Fruit fly (Drosophila melanogaster): Measurements from ENCODE around the gene Paip2.

Gene Paip2

dm6 chr3R:12995522-12995921 lies 14.9 kb downstream of the Paip2 start, which contains the start of gene CG7488 (continued):
- TF ChIP-seq gfzf (GFP tag; optimal IDR thresholded peaks at IDR 0.05): peak; percentile 13
- TF ChIP-seq CG15514 (GFP tag; optimal IDR thresholded peaks at IDR 0.05): peak; percentile 18
- no peak for TF ChIP-seq sim (GFP tag; IDR thresholded peaks at IDR 0.05)
- no peak for TF ChIP-seq Xbp1 (GFP tag; optimal IDR thresholded peaks at IDR 0.05)
- no peak for TF ChIP-seq CG6854 (GFP tag; optimal IDR thresholded peaks at IDR 0.05)
- TF ChIP-seq Bgb (GFP tag; IDR thresholded peaks at IDR 0.05; ENCODE audit: partially characterized antibody): peak; percentile 85
- TF ChIP-seq sd (tag; optimal IDR thresholded peaks at IDR 0.05): no peak
- TF ChIP-seq CG9797 (GFP tag; optimal IDR thresholded peaks at IDR 0.05): no peak
- no peak for TF ChIP-seq otp (GFP tag; IDR thresholded peaks at IDR 0.05)
- no peak for TF ChIP-seq Usf (GFP tag; optimal IDR thresholded peaks at IDR 0.05)
- no peak for TF ChIP-seq CG7786 (GFP tag; optimal IDR thresholded peaks at IDR 0.05)
- no peak for TF ChIP-seq Hmr (GFP tag; optimal IDR thresholded peaks at IDR 0.05)
- no peak for TF ChIP-seq CG6683 (GFP tag; optimal IDR thresholded peaks at IDR 0.05)
- no peak for TF ChIP-seq CG3163 (GFP tag; optimal IDR thresholded peaks at IDR 0.05)
- no peak for TF ChIP-seq CG1529 (GFP tag; optimal IDR thresholded peaks at IDR 0.05)
- TF ChIP-seq Drgx (GFP tag; IDR thresholded peaks at IDR 0.05): no peak
- TF ChIP-seq CG5953 (GFP tag; IDR thresholded peaks at IDR 0.05): no peak
- TF ChIP-seq ac (GFP tag; optimal IDR thresholded peaks at IDR 0.05): no peak
- TF ChIP-seq Dref (GFP tag; IDR thresholded peaks at IDR 0.05): peak; percentile 80
- TF ChIP-seq Dbx (GFP tag; IDR thresholded peaks at IDR 0.05): no peak
- no peak for TF ChIP-seq CG15479 (GFP tag; optimal IDR thresholded peaks at IDR 0.05)
- no peak for TF ChIP-seq crc (GFP tag; optimal IDR thresholded peaks at IDR 0.05)
- peak; percentile 71 for TF ChIP-seq vnd (GFP tag; IDR thresholded peaks at IDR 0.05; ENCODE audit: partially characterized antibody)
- TF ChIP-seq wor (GFP tag; IDR thresholded peaks at IDR 0.05): no peak
- no peak for TF ChIP-seq CG12769 (tag; optimal IDR thresholded peaks at IDR 0.05)
- no peak for TF ChIP-seq kay (GFP tag; optimal IDR thresholded peaks at IDR 0.05)
- peak; percentile 27 for TF ChIP-seq zen (tag; optimal IDR thresholded peaks at IDR 0.05)
- no peak for TF ChIP-seq gem (tag; optimal IDR thresholded peaks at IDR 0.05)
- no peak for TF ChIP-seq row (GFP tag; IDR thresholded peaks at IDR 0.05)
- TF ChIP-seq CG13624 (GFP tag; optimal IDR thresholded peaks at IDR 0.05): no peak
- TF ChIP-seq Sox102F (GFP tag; optimal IDR thresholded peaks at IDR 0.05): no peak
- no peak for TF ChIP-seq her (GFP tag; optimal IDR thresholded peaks at IDR 0.05)
- TF ChIP-seq Dp (GFP tag; optimal IDR thresholded peaks at IDR 0.05): peak; percentile 91
- TF ChIP-seq pita (GFP tag; optimal IDR thresholded peaks at IDR 0.05): no peak
- no peak for TF ChIP-seq Lim3 (GFP tag; IDR thresholded peaks at IDR 0.05)
- TF ChIP-seq klu (GFP tag; IDR thresholded peaks at IDR 0.05): no peak
- TF ChIP-seq unc-4 (GFP tag; IDR thresholded peaks at IDR 0.05; ENCODE audit: partially characterized antibody): peak; percentile 86
- TF ChIP-seq HLH4C (GFP tag; IDR thresholded peaks at IDR 0.05; ENCODE audit: partially characterized antibody): peak; percentile 89
- TF ChIP-seq az2 (GFP tag; optimal IDR thresholded peaks at IDR 0.05): no peak
- TF ChIP-seq CG30403 (GFP tag; optimal IDR thresholded peaks at IDR 0.05): no peak
- TF ChIP-seq Ets97D (GFP tag; optimal IDR thresholded peaks at IDR 0.05): no peak
- no peak for TF ChIP-seq Rx (GFP tag; IDR thresholded peaks at IDR 0.05)
- no peak for TF ChIP-seq CoRest (tag; optimal IDR thresholded peaks at IDR 0.05)
- TF ChIP-seq zen2 (GFP tag; IDR thresholded peaks at IDR 0.05; ENCODE audit: partially characterized antibody): peak; percentile 84
- no peak for TF ChIP-seq aop (GFP tag; IDR thresholded peaks at IDR 0.05)
- no peak for TF ChIP-seq Meics (GFP tag; optimal IDR thresholded peaks at IDR 0.05)
- TF ChIP-seq ci (GFP tag; IDR thresholded peaks at IDR 0.05): no peak
- no peak for TF ChIP-seq mam (GFP tag; optimal IDR thresholded peaks at IDR 0.05)
- TF ChIP-seq E2f2 (GFP tag; IDR thresholded peaks at IDR 0.05): peak; percentile 91
- TF ChIP-seq CG11723 (GFP tag; optimal IDR thresholded peaks at IDR 0.05): no peak
- no peak for TF ChIP-seq CG34376 (GFP tag; optimal IDR thresholded peaks at IDR 0.05)
- no peak for TF ChIP-seq Dfd (GFP tag; optimal IDR thresholded peaks at IDR 0.05)
